Fruit fly (Drosophila melanogaster): ENCODE results near the gene Teh4.

Teh4 gene

dm6 chr3L:4133724-4134678 is 44.1 kb downstream of the Teh4 start, which contains the start of gene ens (continued):
- TF ChIP-seq CG8089 (GFP tag; optimal IDR thresholded peaks at IDR 0.05) (no peak), CG16779 (GFP tag; IDR thresholded peaks at IDR 0.05) (no peak), CG6765 (GFP tag; optimal IDR thresholded peaks at IDR 0.05) (no peak), Aef1 (GFP tag; IDR thresholded peaks at IDR 0.05) (no peak), ab (GFP tag; optimal IDR thresholded peaks at IDR 0.05) (no peak), oc (tag; optimal IDR thresholded peaks at IDR 0.05) (no peak), Sox102F (GFP tag; optimal IDR thresholded peaks at IDR 0.05) (no peak), nmo (GFP tag; optimal IDR thresholded peaks at IDR 0.05) (peak; percentile 23), MESR4 (GFP tag; optimal IDR thresholded peaks at IDR 0.05) (peak; percentile 94), CoRest (tag; optimal IDR thresholded peaks at IDR 0.05) (no peak), Myb (GFP tag; optimal IDR thresholded peaks at IDR 0.05) (peak; percentile 65), Rfx (GFP tag; IDR thresholded peaks at IDR 0.05) (0 out of 2 replicates have a peak, but pooled peaks have one; percentile 21), CG15479 (GFP tag; optimal IDR thresholded peaks at IDR 0.05) (no peak), so (GFP tag; IDR thresholded peaks at IDR 0.05) (no peak), CG12391 (tag; optimal IDR thresholded peaks at IDR 0.05) (no peak), run (tag; optimal IDR thresholded peaks at IDR 0.05) (peak; percentile 14), CG12942 (GFP tag; optimal IDR thresholded peaks at IDR 0.05) (no peak), ap (GFP tag; IDR thresholded peaks at IDR 0.05) (no peak), CG30431 (GFP tag; optimal IDR thresholded peaks at IDR 0.05) (no peak), CG14965 (GFP tag; optimal IDR thresholded peaks at IDR 0.05; ENCODE audit: borderline replicate concordance) (no peak), Ravus (GFP tag; IDR thresholded peaks at IDR 0.05) (no peak), CG8478 (optimal IDR thresholded peaks at IDR 0.05) (no peak), CG9437 (GFP tag; optimal IDR thresholded peaks at IDR 0.05) (no peak), Hmr (GFP tag; optimal IDR thresholded peaks at IDR 0.05) (no peak), CG10959 (GFP tag; IDR thresholded peaks at IDR 0.05) (no peak), CG15514 (GFP tag; optimal IDR thresholded peaks at IDR 0.05) (peak; percentile 44), CG15011 (GFP tag; optimal IDR thresholded peaks at IDR 0.05) (no peak), CG15269 (tag; optimal IDR thresholded peaks at IDR 0.05) (no peak), CG9797 (GFP tag; optimal IDR thresholded peaks at IDR 0.05) (peak; percentile 91), CG14710 (tag; optimal IDR thresholded peaks at IDR 0.05) (peak; percentile 26), chinmo (GFP tag; IDR thresholded peaks at IDR 0.05; ENCODE audit: partially characterized antibody) (no peak), sens (GFP tag) (peak; percentile 82), wdn (GFP tag; IDR thresholded peaks at IDR 0.05) (no peak), Hey (tag; optimal IDR thresholded peaks at IDR 0.05) (no peak), CG12236 (GFP tag; optimal IDR thresholded peaks at IDR 0.05) (no peak), Side (GFP tag; optimal IDR thresholded peaks at IDR 0.05) (no peak), Fer1 (GFP tag; optimal IDR thresholded peaks at IDR 0.05) (peak; percentile 27), CG32767 (GFP tag; IDR thresholded peaks at IDR 0.05) (no peak), bab2 (GFP tag; optimal IDR thresholded peaks at IDR 0.05) (no peak), CG9932 (GFP tag; IDR thresholded peaks at IDR 0.05) (no peak), H2.0 (GFP tag; IDR thresholded peaks at IDR 0.05) (no peak), CG2712 (tag; optimal IDR thresholded peaks at IDR 0.05) (no peak), ind (GFP tag; optimal IDR thresholded peaks at IDR 0.05) (no peak), crp (GFP tag; optimal IDR thresholded peaks at IDR 0.05) (peak in 1 of 2 experiments; percentile 14), CG18011 (GFP tag; optimal IDR thresholded peaks at IDR 0.05) (no peak), tna (GFP tag; IDR thresholded peaks at IDR 0.05; ENCODE audit: partially characterized antibody) (no peak), CG10366 (GFP tag; IDR thresholded peaks at IDR 0.05) (no peak), CG6254 (GFP tag; optimal IDR thresholded peaks at IDR 0.05) (no peak), Antp (GFP tag; optimal IDR thresholded peaks at IDR 0.05) (no peak)

All from whole organism, embryonic.